Worm (Caenorhabditis elegans) whole organism, L4 larva: Measurements from ENCODE around the gene Y61A9LA.3.

Experiments
- D1046.2 ChIP-seq: fragments of 200-800 bp; sonication (Bioruptor generic); IDR thresholded peaks from 2 replicates; pipeline ENCODE4 v1.3.6; 2022; ENCODE audit warnings: missing genetic modification characterization, missing compliant biosample characterization
- F10B5.3 ChIP-seq: sonication (generic microtip); optimal IDR thresholded peaks from 2 replicates; lab custom pipeline; 2016; ENCODE audit warnings: mild to moderate bottlenecking, missing genetic modification characterization, missing compliant biosample characterization
- F37D6.2 ChIP-seq: sonication (generic microtip); optimal IDR thresholded peaks from 2 replicates; lab custom pipeline; 2016; ENCODE audit warnings: mild to moderate bottlenecking, missing genetic modification characterization, missing compliant biosample characterization
- F44E2.7 ChIP-seq: fragments of 200-800 bp; sonication (Bioruptor generic); IDR thresholded peaks from 2 replicates; pipeline ENCODE4 v2.1.2; 2022; ENCODE audit warnings: missing genetic modification characterization, missing compliant biosample characterization
- R02D3.7 ChIP-seq: fragments of 150-350 bp; sonication (generic microtip); optimal IDR thresholded peaks from 3 replicates; lab custom pipeline; 2014; ENCODE audit warnings: missing biosample characterization, missing genetic modification characterization
- T26A8.4 ChIP-seq: fragments of 200-800 bp; sonication (Bioruptor generic); IDR thresholded peaks from 2 replicates; pipeline ENCODE4 v1.3.6; 2022; ENCODE audit warnings: missing genetic modification characterization, missing compliant biosample characterization
- Y105C5A.15 ChIP-seq: fragments of 200-800 bp; sonication (Bioruptor generic); IDR thresholded peaks from 2 replicates; pipeline ENCODE4 v1.3.6; 2022; ENCODE audit warnings: missing genetic modification characterization, missing compliant biosample characterization
- Y48G9A.11 ChIP-seq: fragments of 200-800 bp; sonication (Bioruptor generic); IDR thresholded peaks from 2 replicates; pipeline ENCODE4 v1.3.6; 2022; ENCODE audit warnings: missing genetic modification reagents, missing genetic modification characterization, missing compliant biosample characterization
- Y75B8A.6 ChIP-seq: fragments of 200-800 bp; sonication (Bioruptor generic); IDR thresholded peaks from 2 replicates; pipeline ENCODE4 v1.3.6; 2022; ENCODE audit warnings: missing genetic modification reagents, missing genetic modification characterization, missing compliant biosample characterization
- ZK337.2 ChIP-seq: fragments of 200-800 bp; sonication (Bioruptor generic); IDR thresholded peaks from 2 replicates; pipeline ENCODE4 v1.3.6; 2022; ENCODE audit warnings: missing genetic modification reagents, missing genetic modification characterization, missing compliant biosample characterization
- ZK546.5 ChIP-seq, 2 experiments: sonication (generic microtip); optimal IDR thresholded peaks; 2 replicates each; lab custom pipeline; 2017; ENCODE audit warnings: missing biosample characterization in 2 of 2, missing genetic modification characterization in 2 of 2
- aha-1 ChIP-seq: fragments of 150-350 bp; peaks from one replicate; lab custom pipeline; 2014; ENCODE audit warnings: missing biosample characterization, missing genetic modification characterization
- ceh-20 ChIP-seq: fragments of 200-800 bp; sonication (Bioruptor generic); IDR thresholded peaks from 2 replicates; pipeline ENCODE4 v1.3.6; 2022; ENCODE audit warnings: missing genetic modification reagents, missing genetic modification characterization, missing compliant biosample characterization
- ceh-82 ChIP-seq: sonication (generic microtip); optimal IDR thresholded peaks from 2 replicates; lab custom pipeline; 2017; ENCODE audit warnings: missing biosample characterization, missing genetic modification characterization
- cey-2 ChIP-seq: sonication (generic microtip); optimal IDR thresholded peaks from 3 replicates; lab custom pipeline; 2017; ENCODE audit warnings: missing genetic modification characterization, mild to moderate bottlenecking, missing compliant biosample characterization, antibody characterized with exemption, borderline replicate concordance; ENCODE audit not compliant: insufficient read depth
- daf-8 ChIP-seq: fragments of 200-800 bp; sonication (Bioruptor generic); IDR thresholded peaks from 2 replicates; pipeline ENCODE4 v1.3.6; 2022; ENCODE audit warnings: missing genetic modification characterization, missing compliant biosample characterization
- hif-1 ChIP-seq, 2 experiments: sonication (generic microtip); optimal IDR thresholded peaks; 2 replicates each; lab custom pipeline; 2016 to 2017; ENCODE audit warnings: missing compliant biosample characterization in 2 of 2, missing genetic modification characterization in 2 of 2, missing genetic modification reagents in 2 of 2, missing genotype in 2 of 2, mild to moderate bottlenecking in 1 of 2
- hlh-30 ChIP-seq: sonication (generic microtip); optimal IDR thresholded peaks from 2 replicates; lab custom pipeline; 2017; ENCODE audit warnings: antibody characterized with exemption, mild to moderate bottlenecking, missing genetic modification characterization, missing compliant biosample characterization; ENCODE audit not compliant: insufficient read depth
- lin-1 ChIP-seq: fragments of 200-800 bp; sonication (Bioruptor generic); IDR thresholded peaks from 2 replicates; pipeline ENCODE4 v1.3.6; 2022; ENCODE audit warnings: missing genetic modification reagents, missing genetic modification characterization, missing compliant biosample characterization
- lin-13 ChIP-seq: fragments of 150-350 bp; optimal IDR thresholded peaks from 2 replicates; lab custom pipeline; 2014; ENCODE audit warnings: missing biosample characterization, missing genetic modification reagents, missing genetic modification characterization
- lin-38 ChIP-seq: fragments of 200-800 bp; sonication (Bioruptor generic); IDR thresholded peaks from 2 replicates; pipeline ENCODE4 v1.3.6; 2022; ENCODE audit warnings: missing genetic modification reagents, missing genetic modification characterization, missing compliant biosample characterization
- lin-39 ChIP-seq: fragments of 150-350 bp; optimal IDR thresholded peaks from 2 replicates; lab custom pipeline; 2014; ENCODE audit warnings: missing biosample characterization, missing genetic modification reagents, missing genetic modification characterization
- lir-3 ChIP-seq: sonication (generic microtip); optimal IDR thresholded peaks from 2 replicates; lab custom pipeline; 2016; ENCODE audit warnings: mild to moderate bottlenecking, missing genetic modification characterization, missing compliant biosample characterization
- madf-5 ChIP-seq, 2 experiments: fragments of 200-800 bp; sonication (Bioruptor generic); IDR thresholded peaks; 2 replicates each; pipeline ENCODE4 v1.3.6; 2022; ENCODE audit warnings: missing compliant biosample characterization in 2 of 2, missing genetic modification characterization in 2 of 2
- mdt-29 ChIP-seq: fragments of 200-800 bp; sonication (Bioruptor generic); IDR thresholded peaks from 2 replicates; pipeline ENCODE4 v1.3.6; 2022; ENCODE audit warnings: missing genetic modification reagents, missing genetic modification characterization, missing compliant biosample characterization
- mes-2 ChIP-seq: sonication (generic microtip); optimal IDR thresholded peaks from 2 replicates; lab custom pipeline; 2016; ENCODE audit warnings: missing genotype, mild to moderate bottlenecking, missing genetic modification characterization, missing compliant biosample characterization; ENCODE audit not compliant: poor library complexity, severe bottlenecking
- mxl-2 ChIP-seq: fragments of 200-800 bp; sonication (Bioruptor generic); conservative IDR thresholded peaks from 2 replicates; pipeline ENCODE4 v1.3.6; 2022; ENCODE audit warnings: missing genetic modification reagents, missing genetic modification characterization, missing compliant biosample characterization
- nhr-10 ChIP-seq: fragments of 150-350 bp; optimal IDR thresholded peaks from 2 replicates; lab custom pipeline; 2014; ENCODE audit warnings: missing biosample characterization, missing genetic modification characterization
- nhr-102 ChIP-seq: sonication (generic microtip); optimal IDR thresholded peaks from 2 replicates; lab custom pipeline; 2016; ENCODE audit warnings: mild to moderate bottlenecking, missing genetic modification characterization, moderate library complexity, missing compliant biosample characterization
- nhr-11 ChIP-seq: fragments of 150-350 bp; optimal IDR thresholded peaks from 2 replicates; lab custom pipeline; 2014; ENCODE audit warnings: missing biosample characterization, missing genetic modification characterization
- nhr-111 ChIP-seq: fragments of 200-800 bp; sonication (Bioruptor generic); optimal IDR thresholded peaks from 2 replicates; lab custom pipeline; 2018; ENCODE audit warnings: mild to moderate bottlenecking, missing genetic modification characterization, missing compliant biosample characterization
- nhr-237 ChIP-seq: sonication (generic microtip); optimal IDR thresholded peaks from 2 replicates; lab custom pipeline; 2017; ENCODE audit warnings: missing biosample characterization, missing genetic modification characterization
- nhr-25 ChIP-seq: sonication (generic microtip); optimal IDR thresholded peaks from 2 replicates; lab custom pipeline; 2017; ENCODE audit warnings: missing genetic modification characterization, mild to moderate bottlenecking, missing compliant biosample characterization, antibody characterized with exemption, moderate library complexity, borderline replicate concordance; ENCODE audit not compliant: insufficient read depth
- nhr-28 ChIP-seq: fragments of 150-350 bp; optimal IDR thresholded peaks from 2 replicates; lab custom pipeline; 2014; ENCODE audit warnings: missing biosample characterization, missing genetic modification characterization
- nhr-48 ChIP-seq: sonication (generic microtip); optimal IDR thresholded peaks from 2 replicates; lab custom pipeline; 2016; ENCODE audit warnings: mild to moderate bottlenecking, missing genetic modification characterization, missing compliant biosample characterization
- pha-4 ChIP-seq, 2 experiments: fragments of 150-350 bp in 1 of 2; fragments of 200-800 bp in 1 of 2; sonication (Bioruptor generic) in 1 of 2; IDR thresholded peaks in 1 of 2; optimal IDR thresholded peaks in 1 of 2; 2 replicates each; pipeline versions ENCODE4 v1.3.6 to Lab custom; 2014 to 2022; ENCODE audit warnings: missing genetic modification characterization in 2 of 2, missing genetic modification reagents in 2 of 2, missing biosample characterization in 1 of 2, missing compliant biosample characterization in 1 of 2
- rbr-2 ChIP-seq: sonication (generic microtip); optimal IDR thresholded peaks from 2 replicates; lab custom pipeline; 2016; ENCODE audit warnings: missing genotype, missing genetic modification characterization, missing compliant biosample characterization
- spr-3 ChIP-seq: fragments of 200-800 bp; sonication (Bioruptor generic); optimal IDR thresholded peaks from 2 replicates; lab custom pipeline; 2018; ENCODE audit warnings: mild to moderate bottlenecking, missing genetic modification characterization, missing compliant biosample characterization
- unc-130 ChIP-seq: sonication (generic microtip); optimal IDR thresholded peaks from 2 replicates; lab custom pipeline; 2016; ENCODE audit warnings: missing genetic modification reagents, missing genetic modification characterization, missing compliant biosample characterization
- unc-39 ChIP-seq: sonication (generic microtip); optimal IDR thresholded peaks from 2 replicates; lab custom pipeline; 2017; ENCODE audit warnings: missing biosample characterization, missing genetic modification characterization
- vab-7 ChIP-seq: fragments of 200-800 bp; sonication (Bioruptor generic); IDR thresholded peaks from 2 replicates; pipeline ENCODE4 v1.3.6; 2022; ENCODE audit warnings: missing genetic modification reagents, missing genetic modification characterization, missing compliant biosample characterization
- zag-1 ChIP-seq: fragments of 150-350 bp; optimal IDR thresholded peaks from 2 replicates; lab custom pipeline; 2014; ENCODE audit warnings: missing biosample characterization, missing genetic modification characterization
- zfp-3 ChIP-seq: fragments of 200-800 bp; sonication (Bioruptor generic); conservative IDR thresholded peaks from 2 replicates; pipeline ENCODE4 v1.3.6; 2022; ENCODE audit warnings: missing genetic modification reagents, missing genetic modification characterization, missing compliant biosample characterization
- zip-11 ChIP-seq: fragments of 200-800 bp; sonication (Bioruptor generic); IDR thresholded peaks from 2 replicates; pipeline ENCODE4 v1.3.6; 2022; ENCODE audit warnings: missing genetic modification characterization, missing compliant biosample characterization

The Y61A9LA.3 gene

DNA sequence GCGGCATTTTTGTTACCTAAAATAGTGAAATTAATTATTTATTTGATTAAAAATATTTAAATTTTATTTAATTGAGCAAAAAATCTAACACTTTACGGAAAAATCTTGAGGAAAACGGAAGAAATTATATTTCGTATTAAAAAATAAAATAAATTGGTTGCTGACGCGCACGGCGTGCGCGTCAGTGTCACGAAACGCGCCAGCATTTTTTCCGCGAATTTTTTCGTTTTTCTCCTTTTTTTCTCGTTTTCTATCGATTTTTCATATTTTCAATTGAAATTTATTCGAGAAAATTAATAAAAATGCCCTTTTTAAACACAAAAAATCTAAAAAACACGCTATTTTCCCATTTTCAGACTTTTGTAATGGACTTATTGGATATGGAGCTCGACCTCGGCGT lies 44.9 kb downstream of the Y61A9LA.3 start, which contains the start of the genes Y61A9LA.10 and F54D11.4 (continued):
- TF ChIP-seq nhr-237 (tag; lab: Kevin White, UChicago) (no peak), rbr-2 (peak; percentile 50), cey-2 (tag; lab: Kevin White, UChicago) (no peak), ceh-20 (GFP tag; lab: Robert Waterston, UW) (no peak), nhr-48 (no peak), lin-38 (GFP tag; lab: Robert Waterston, UW) (peak; percentile 69), hlh-30 (tag; lab: Kevin White, UChicago) (peak; percentile 27), ceh-82 (tag; lab: Kevin White, UChicago) (no peak), F37D6.2 (tag; lab: Kevin White, UChicago) (peak; percentile 22), nhr-102 (peak; percentile 51), ZK546.5 (tag; optimal IDR thresholded peaks at IDR 0.05; lab: Kevin White, UChicago) (no peak)

DNA sequence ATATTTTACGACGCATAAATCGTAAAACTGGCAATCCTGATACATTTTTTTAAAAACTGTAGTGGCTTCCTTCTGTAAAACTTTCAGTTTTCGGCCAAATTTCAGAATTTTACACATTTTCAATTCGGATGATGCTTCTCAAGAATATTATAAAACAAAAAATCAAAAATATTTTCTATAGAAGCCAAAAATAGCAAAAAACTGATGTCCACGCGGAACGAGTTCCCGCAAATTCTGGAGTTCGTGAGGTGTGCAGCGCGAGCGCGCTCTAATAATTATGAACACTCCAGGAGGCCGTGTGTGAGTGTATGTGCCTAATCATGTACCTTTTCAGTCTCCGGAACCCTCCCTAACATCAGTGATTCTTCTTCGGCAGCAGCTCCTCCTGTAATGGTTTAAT lies 46.3 kb downstream of the Y61A9LA.3 start, which contains the start of gene sumv-2:
TSS of gene sumv-2 (plus strand) at position 301 of the 400 bp plus-strand sequence.
- TF ChIP-seq zfp-3 (GFP tag; lab: Robert Waterston, UW) (no peak), T26A8.4 (no peak), F10B5.3 (tag; lab: Kevin White, UChicago) (no peak), hif-1 (tag; optimal IDR thresholded peaks at IDR 0.05; lab: Kevin White, UChicago) (no peak), Y75B8A.6 (GFP tag; lab: Robert Waterston, UW) (no peak), lin-39 (tag; lab: Kevin White, UChicago) (no peak), unc-39 (tag; lab: Kevin White, UChicago) (no peak), zag-1 (tag; lab: Kevin White, UChicago) (no peak), nhr-25 (tag; lab: Kevin White, UChicago) (no peak), ZK546.5 (tag; optimal IDR thresholded peaks at IDR 0.05; lab: Kevin White, UChicago) (no peak), aha-1 (tag; lab: Kevin White, UChicago) (no peak), Y105C5A.15 (GFP tag; lab: Robert Waterston, UW) (no peak), nhr-11 (tag; lab: Kevin White, UChicago) (no peak), nhr-111 (GFP tag; lab: Kevin White, UChicago) (no peak), vab-7 (GFP tag; lab: Robert Waterston, UW) (no peak), mdt-29 (GFP tag; lab: Robert Waterston, UW) (no peak), nhr-10 (no peak), D1046.2 (GFP tag; lab: Robert Waterston, UW) (no peak), pha-4 (GFP tag; IDR thresholded peaks at IDR 0.05; lab: Robert Waterston, UW) (no peak), pha-4 (tag; optimal IDR thresholded peaks at IDR 0.05; lab: Kevin White, UChicago) (no peak), R02D3.7 (no peak)

DNA sequence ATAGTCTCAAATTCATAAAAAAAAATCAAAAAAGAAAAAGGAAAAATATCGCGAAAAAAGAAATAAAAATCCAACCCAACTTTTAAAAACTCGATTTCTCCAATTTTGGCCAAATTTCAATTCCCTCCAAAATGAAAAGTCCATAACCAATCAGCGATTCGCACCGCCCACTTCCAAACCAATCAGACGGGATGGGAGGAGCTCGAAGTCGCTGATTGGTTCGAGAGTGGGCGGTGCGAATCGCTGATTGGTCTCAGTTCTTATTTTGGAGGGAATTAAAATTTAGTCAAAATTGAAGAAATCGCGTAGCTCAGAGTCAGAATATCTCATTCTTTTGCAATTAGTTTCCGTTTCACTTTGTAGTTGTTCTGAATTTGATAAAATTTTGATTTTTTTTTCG lies 52.6 kb downstream of the Y61A9LA.3 start:
- no peak for TF ChIP-seq zip-11
- TF ChIP-seq Y105C5A.15 (GFP tag; lab: Robert Waterston, UW) = no peak
- no peak for TF ChIP-seq daf-8
- TF ChIP-seq ZK337.2 (GFP tag; lab: Robert Waterston, UW) = no peak
- TF ChIP-seq mes-2 (tag; lab: Kevin White, UChicago) = no peak
- TF ChIP-seq lin-1 = no peak
- no peak for TF ChIP-seq rbr-2

ce11 chrV:4624717-4625116 lies 53.8 kb downstream of the Y61A9LA.3 start:
- TF ChIP-seq unc-130 (GFP tag; lab: Kevin White, UChicago) (no peak), lin-13 (GFP tag; lab: Kevin White, UChicago) (no peak), hif-1 (tag; optimal IDR thresholded peaks at IDR 0.05; lab: Kevin White, UChicago) (no peak), Y48G9A.11 (no peak), madf-5 (GFP tag; IDR thresholded peaks at IDR 0.05; lab: Robert Waterston, UW) (no peak), lir-3 (tag; lab: Kevin White, UChicago) (no peak), mxl-2 (GFP tag; lab: Robert Waterston, UW) (no peak), spr-3 (GFP tag; lab: Kevin White, UChicago) (no peak), nhr-28 (tag; lab: Kevin White, UChicago) (no peak), F44E2.7 (no peak), mes-2 (tag; lab: Kevin White, UChicago) (no peak), ceh-20 (GFP tag; lab: Robert Waterston, UW) (no peak)
